Fruit fly (Drosophila melanogaster) whole organism, wandering third instar larva: Measurements from ENCODE around the gene CG44475.

Experiments used
- CG32264 ChIP-seq: fragments of 200-800 bp; sonication (Bioruptor generic); optimal IDR thresholded peaks from 2 replicates; lab custom pipeline; 2016; ENCODE audit warnings: missing biosample characterization, missing genetic modification characterization
- CG9705 ChIP-seq: fragments of 200-800 bp; sonication (Bioruptor generic); optimal IDR thresholded peaks from 2 replicates; lab custom pipeline; 2018; ENCODE audit warnings: missing biosample characterization, mild to moderate bottlenecking, missing genetic modification characterization
- Dfd ChIP-seq: fragments of >200 bp; optimal IDR thresholded peaks from 2 replicates; lab custom pipeline; 2017; ENCODE audit warnings: missing biosample characterization, missing genetic modification characterization
- Hnf4 ChIP-seq: fragments of 200-800 bp; sonication (Bioruptor generic); optimal IDR thresholded peaks from 2 replicates; lab custom pipeline; 2016; ENCODE audit warnings: missing biosample characterization, mild to moderate bottlenecking, missing genetic modification characterization
- Mio ChIP-seq: sonication (Bioruptor generic); optimal IDR thresholded peaks from 2 replicates; lab custom pipeline; 2016; ENCODE audit warnings: missing biosample characterization, missing genetic modification characterization
- dmrt93B ChIP-seq: fragments of 200-800 bp; sonication (Bioruptor generic); optimal IDR thresholded peaks from 2 replicates; lab custom pipeline; 2018; ENCODE audit warnings: missing biosample characterization, mild to moderate bottlenecking, missing genetic modification characterization
- dsf ChIP-seq: sonication (Bioruptor generic); optimal IDR thresholded peaks from 2 replicates; lab custom pipeline; 2016; ENCODE audit warnings: missing biosample characterization, missing genetic modification characterization, borderline replicate concordance
- fru ChIP-seq: fragments of 200-800 bp; sonication (Bioruptor generic); optimal IDR thresholded peaks from 3 replicates; lab custom pipeline; 2016; ENCODE audit warnings: missing biosample characterization, mild to moderate bottlenecking, missing genetic modification characterization
- h ChIP-seq: fragments of 200-800 bp; sonication (Bioruptor generic); optimal IDR thresholded peaks from 3 replicates; lab custom pipeline; 2016; ENCODE audit warnings: missing biosample characterization, mild to moderate bottlenecking, missing genetic modification characterization
- usp ChIP-seq: fragments of >200 bp; optimal IDR thresholded peaks from 2 replicates; lab custom pipeline; 2017; ENCODE audit warnings: missing biosample characterization, missing genetic modification characterization
- woc ChIP-seq: sonication (Bioruptor generic); optimal IDR thresholded peaks from 2 replicates; lab custom pipeline; 2016; ENCODE audit warnings: missing biosample characterization, mild to moderate bottlenecking, missing genetic modification characterization

DNA sequence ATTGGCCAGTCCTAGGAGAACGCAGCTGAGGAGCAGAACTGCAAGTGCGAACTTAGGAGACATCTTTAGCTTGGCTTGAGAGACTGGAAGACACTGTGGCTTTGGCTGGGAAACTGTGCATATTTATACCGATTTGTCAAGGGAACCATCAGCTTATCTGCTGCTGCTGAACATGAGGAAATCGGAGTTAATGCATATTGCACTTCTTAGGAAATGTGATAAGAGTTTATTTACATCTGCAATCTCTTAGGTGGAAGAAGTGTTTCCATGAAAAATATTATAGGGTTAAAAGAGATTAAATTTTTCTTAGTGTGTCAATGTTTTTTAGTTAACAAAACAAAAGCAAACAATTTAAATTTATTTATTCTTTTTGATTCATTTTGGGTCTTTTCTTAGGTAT lies 17.6 kb downstream of the CG44475 start, which contains the start of gene CG42792:
- TF ChIP-seq CG9705 = no peak
- no peak for TF ChIP-seq dsf (GFP tag; lab: Kevin White, UChicago)
- no peak for TF ChIP-seq CG32264 (GFP tag; lab: Kevin White, UChicago)
- no peak for TF ChIP-seq dmrt93B (GFP tag; lab: Kevin White, UChicago)
- TF ChIP-seq Hnf4 (GFP tag; lab: Kevin White, UChicago) = no peak
- TF ChIP-seq usp (GFP tag; lab: Kevin White, UChicago) = no peak
- TF ChIP-seq h (GFP tag; lab: Kevin White, UChicago) = no peak
- no peak for TF ChIP-seq Mio (GFP tag; lab: Kevin White, UChicago)
- TF ChIP-seq Dfd (GFP tag; lab: Kevin White, UChicago) = no peak
- no peak for TF ChIP-seq fru (GFP tag; lab: Kevin White, UChicago)
- TF ChIP-seq woc (GFP tag; lab: Kevin White, UChicago) = no peak
